Worm (Caenorhabditis elegans): ENCODE results near the gene srx-56.

ce11 chrV:7402355-7402754 is 28.2 kb downstream of the srx-56 start, which contains the start of gene srj-13:
- TF ChIP-seq ztf-11 (tag; optimal IDR thresholded peaks at IDR 0.05) (no peak), elt-1 (tag; optimal IDR thresholded peaks at IDR 0.05) (no peak), sem-4 (tag; optimal IDR thresholded peaks at IDR 0.05) (no peak), nhr-77 (tag; optimal IDR thresholded peaks at IDR 0.05) (no peak), ceh-16 (tag; optimal IDR thresholded peaks at IDR 0.05) (no peak), nhr-25 (tag; optimal IDR thresholded peaks at IDR 0.05) (no peak), elt-3 (tag; optimal IDR thresholded peaks at IDR 0.05) (no peak), zag-1 (tag; optimal IDR thresholded peaks at IDR 0.05) (no peak), nhr-10 (tag; optimal IDR thresholded peaks at IDR 0.05) (no peak), ZK546.5 (tag; optimal IDR thresholded peaks at IDR 0.05) (no peak), ama-1 (optimal IDR thresholded peaks at IDR 0.05) (no peak), Y55F3AM.14 (GFP tag; optimal IDR thresholded peaks at IDR 0.05) (no peak), R02D3.7 (tag; optimal IDR thresholded peaks at IDR 0.05) (no peak), snpc-4 (tag; optimal IDR thresholded peaks at IDR 0.05) (no peak)
